Worm (Caenorhabditis elegans) whole organism, late embryonic: Measurements from ENCODE around the gene F41G4.8.
A peak's percentile ranks its signal among the peaks of the same experiment; 100 is the strongest.

Experiments used
- C08G9.2 ChIP-seq: sonication (generic microtip); optimal IDR thresholded peaks from 2 replicates; lab custom pipeline; 2016; ENCODE audit warnings: mild to moderate bottlenecking, missing genetic modification characterization, moderate library complexity, missing compliant biosample characterization
- C38D4.7 ChIP-seq: fragments of 200-800 bp; sonication (Bioruptor generic); optimal IDR thresholded peaks from 2 replicates; lab custom pipeline; 2018; ENCODE audit warnings: mild to moderate bottlenecking, missing genetic modification characterization, moderate library complexity, missing compliant biosample characterization
- F13H6.1 ChIP-seq: sonication (generic microtip); optimal IDR thresholded peaks from 2 replicates; lab custom pipeline; 2016; ENCODE audit warnings: missing genetic modification characterization, missing compliant biosample characterization
- K09A11.1 ChIP-seq: sonication (generic microtip); optimal IDR thresholded peaks from 2 replicates; lab custom pipeline; 2017; ENCODE audit warnings: antibody characterized with exemption, mild to moderate bottlenecking, missing genetic modification characterization, missing compliant biosample characterization; ENCODE audit not compliant: insufficient read depth
- ahr-1 ChIP-seq: sonication (generic microtip); optimal IDR thresholded peaks from 2 replicates; lab custom pipeline; 2016; ENCODE audit warnings: missing genetic modification characterization, missing compliant biosample characterization
- ceh-18 ChIP-seq: sonication (generic microtip); optimal IDR thresholded peaks from 2 replicates; lab custom pipeline; 2016; ENCODE audit warnings: missing genetic modification characterization, missing compliant biosample characterization
- ceh-24 ChIP-seq: sonication (generic microtip); optimal IDR thresholded peaks from 2 replicates; lab custom pipeline; 2016; ENCODE audit warnings: mild to moderate bottlenecking, missing genetic modification characterization, missing compliant biosample characterization
- ceh-30 ChIP-seq: fragments of 150-350 bp; optimal IDR thresholded peaks from 2 replicates; lab custom pipeline; 2014; ENCODE audit warnings: missing biosample characterization, missing genetic modification characterization
- ceh-31 ChIP-seq: sonication (generic microtip); optimal IDR thresholded peaks from 2 replicates; lab custom pipeline; 2016; ENCODE audit warnings: missing genetic modification characterization, missing compliant biosample characterization
- ceh-45 ChIP-seq: fragments of 200-800 bp; sonication (Bioruptor generic); IDR thresholded peaks from 2 replicates; pipeline ENCODE4 v1.3.6; 2022; ENCODE audit warnings: missing genetic modification reagents, missing genetic modification characterization, missing compliant biosample characterization
- ceh-48 ChIP-seq: sonication (generic microtip); optimal IDR thresholded peaks from 2 replicates; lab custom pipeline; 2016; ENCODE audit warnings: missing genetic modification characterization, inconsistent platforms, missing compliant biosample characterization
- ceh-9 ChIP-seq: sonication (generic microtip); optimal IDR thresholded peaks from 2 replicates; lab custom pipeline; 2016; ENCODE audit warnings: mild to moderate bottlenecking, missing genetic modification characterization, inconsistent platforms, missing compliant biosample characterization
- che-1 ChIP-seq: sonication (generic microtip); optimal IDR thresholded peaks from 2 replicates; lab custom pipeline; 2016; ENCODE audit warnings: mild to moderate bottlenecking, missing genetic modification characterization, missing compliant biosample characterization
- dmd-4 ChIP-seq: sonication (generic microtip); optimal IDR thresholded peaks from 2 replicates; lab custom pipeline; 2016; ENCODE audit warnings: borderline replicate concordance, missing genetic modification characterization, missing compliant biosample characterization
- elt-2 ChIP-seq: sonication (generic microtip); optimal IDR thresholded peaks from 2 replicates; lab custom pipeline; 2016; ENCODE audit warnings: missing genetic modification reagents, missing genetic modification characterization, missing compliant biosample characterization
- elt-4 ChIP-seq: sonication (generic microtip); optimal IDR thresholded peaks from 2 replicates; lab custom pipeline; 2016; ENCODE audit warnings: missing genetic modification characterization, missing compliant biosample characterization
- ets-4 ChIP-seq: sonication (generic microtip); optimal IDR thresholded peaks from 2 replicates; lab custom pipeline; 2016; ENCODE audit warnings: missing genetic modification characterization, missing compliant biosample characterization
- eyg-1 ChIP-seq: sonication (generic microtip); optimal IDR thresholded peaks from 2 replicates; lab custom pipeline; 2016; ENCODE audit warnings: missing genotype, missing genetic modification characterization, missing compliant biosample characterization
- fax-1 ChIP-seq: sonication (generic microtip); optimal IDR thresholded peaks from 2 replicates; lab custom pipeline; 2016; ENCODE audit warnings: missing genotype, missing genetic modification characterization, missing compliant biosample characterization
- fkh-10 ChIP-seq: fragments of 150-350 bp; optimal IDR thresholded peaks from 2 replicates; lab custom pipeline; 2014; ENCODE audit warnings: missing biosample characterization, missing genetic modification reagents, missing genetic modification characterization
- fkh-6 ChIP-seq: sonication (generic microtip); optimal IDR thresholded peaks from 2 replicates; lab custom pipeline; 2016; ENCODE audit warnings: missing genetic modification characterization, missing compliant biosample characterization
- hlh-15 ChIP-seq: sonication (generic microtip); optimal IDR thresholded peaks from 2 replicates; lab custom pipeline; 2016; ENCODE audit warnings: missing genetic modification characterization, missing compliant biosample characterization
- hlh-6 ChIP-seq: sonication (generic microtip); optimal IDR thresholded peaks from 2 replicates; lab custom pipeline; 2016; ENCODE audit warnings: missing genotype, missing genetic modification characterization, missing compliant biosample characterization
- hlh-8 ChIP-seq: sonication (generic microtip); optimal IDR thresholded peaks from 2 replicates; lab custom pipeline; 2016; ENCODE audit warnings: missing genotype, missing genetic modification characterization, missing compliant biosample characterization
- lim-6 ChIP-seq: sonication (generic microtip); optimal IDR thresholded peaks from 2 replicates; lab custom pipeline; 2016; ENCODE audit warnings: missing genetic modification characterization, missing compliant biosample characterization
- madf-2 ChIP-seq: sonication (generic microtip); optimal IDR thresholded peaks from 2 replicates; lab custom pipeline; 2017; ENCODE audit warnings: missing genetic modification characterization, missing compliant biosample characterization
- nfya-1 ChIP-seq: sonication (generic microtip); optimal IDR thresholded peaks from 2 replicates; lab custom pipeline; 2017; ENCODE audit warnings: missing genetic modification characterization, mild to moderate bottlenecking, missing compliant biosample characterization, antibody characterized with exemption, moderate library complexity
- nhr-11 ChIP-seq: fragments of 150-350 bp; optimal IDR thresholded peaks from 2 replicates; lab custom pipeline; 2014; ENCODE audit warnings: missing biosample characterization, missing genetic modification characterization
- nhr-232 ChIP-seq: sonication (generic microtip); optimal IDR thresholded peaks from 2 replicates; lab custom pipeline; 2016; ENCODE audit warnings: missing genetic modification characterization, missing compliant biosample characterization
- npax-4 ChIP-seq: sonication (generic microtip); optimal IDR thresholded peaks from 2 replicates; lab custom pipeline; 2016; ENCODE audit warnings: missing genetic modification characterization, missing compliant biosample characterization
- pag-3 ChIP-seq: sonication (generic microtip); optimal IDR thresholded peaks from 2 replicates; lab custom pipeline; 2016; ENCODE audit warnings: missing compliant biosample characterization, missing genetic modification characterization, borderline replicate concordance
- pat-9 ChIP-seq: fragments of 200-800 bp; sonication (Bioruptor generic); optimal IDR thresholded peaks from 2 replicates; lab custom pipeline; 2018; ENCODE audit warnings: mild to moderate bottlenecking, missing genetic modification characterization, moderate library complexity, missing compliant biosample characterization
- pha-2 ChIP-seq: sonication (generic microtip); optimal IDR thresholded peaks from 2 replicates; lab custom pipeline; 2017; ENCODE audit warnings: mild to moderate bottlenecking, missing genetic modification characterization, missing compliant biosample characterization
- pqm-1 ChIP-seq: sonication (generic microtip); optimal IDR thresholded peaks from 2 replicates; lab custom pipeline; 2016; ENCODE audit warnings: missing genetic modification characterization, missing compliant biosample characterization
- ref-2 ChIP-seq: sonication (generic microtip); optimal IDR thresholded peaks from 2 replicates; lab custom pipeline; 2016; ENCODE audit warnings: missing genetic modification characterization, missing compliant biosample characterization
- rnt-1 ChIP-seq: sonication (generic microtip); optimal IDR thresholded peaks from 2 replicates; lab custom pipeline; 2016; ENCODE audit warnings: missing genetic modification characterization, missing compliant biosample characterization
- sdc-2 ChIP-seq: sonication (generic microtip); optimal IDR thresholded peaks from 2 replicates; lab custom pipeline; 2016; ENCODE audit warnings: missing genotype, missing genetic modification characterization, missing compliant biosample characterization
- sox-2 ChIP-seq: fragments of 200-800 bp; sonication (Bioruptor generic); IDR thresholded peaks from 2 replicates; pipeline ENCODE4 v1.3.6; 2022; ENCODE audit warnings: missing genetic modification reagents, missing genetic modification characterization, missing compliant biosample characterization
- syd-9 ChIP-seq: sonication (generic microtip); optimal IDR thresholded peaks from 2 replicates; lab custom pipeline; 2016; ENCODE audit warnings: mild to moderate bottlenecking, missing genetic modification characterization, moderate library complexity, missing compliant biosample characterization
- tbx-2 ChIP-seq: sonication (generic microtip); optimal IDR thresholded peaks from 2 replicates; lab custom pipeline; 2016; ENCODE audit warnings: missing genetic modification characterization, missing compliant biosample characterization
- unc-3 ChIP-seq, 2 experiments: fragments of 200-800 bp in 1 of 2; sonication (Bioruptor generic) in 1 of 2; sonication (generic microtip) in 1 of 2; conservative IDR thresholded peaks in 1 of 2; optimal IDR thresholded peaks in 1 of 2; 2 replicates each; pipeline versions ENCODE4 v1.3.6 to Lab custom; 2016 to 2022; ENCODE audit warnings: missing compliant biosample characterization in 2 of 2, missing genetic modification characterization in 2 of 2, missing genetic modification reagents in 1 of 2
- unc-42 ChIP-seq: sonication (generic microtip); optimal IDR thresholded peaks from 2 replicates; lab custom pipeline; 2016; ENCODE audit warnings: missing genotype, missing genetic modification characterization, missing compliant biosample characterization
- unc-55 ChIP-seq: sonication (generic microtip); optimal IDR thresholded peaks from 2 replicates; lab custom pipeline; 2017; ENCODE audit warnings: missing biosample characterization, missing genetic modification reagents, missing genetic modification characterization
- unc-86 ChIP-seq: sonication (generic microtip); optimal IDR thresholded peaks from 2 replicates; lab custom pipeline; 2016; ENCODE audit warnings: missing genetic modification characterization, missing compliant biosample characterization
- ztf-16 ChIP-seq: sonication (generic microtip); optimal IDR thresholded peaks from 2 replicates; lab custom pipeline; 2017; ENCODE audit warnings: missing genetic modification characterization, missing compliant biosample characterization

Gene F41G4.8

ce11 chrX:16799065-16799663, 45.7 kb downstream of the F41G4.8 start (continued):
- TF ChIP-seq ceh-31 (tag; lab: Kevin White, UChicago) (peak; percentile 63), nhr-11 (tag; lab: Kevin White, UChicago) (no peak), unc-3 (GFP tag; conservative IDR thresholded peaks at IDR 0.05; lab: Robert Waterston, UW) (no peak), unc-3 (tag; optimal IDR thresholded peaks at IDR 0.05; lab: Kevin White, UChicago) (no peak), hlh-6 (tag; lab: Kevin White, UChicago) (no peak), ref-2 (tag; lab: Kevin White, UChicago) (peak; percentile 42), ceh-48 (tag; lab: Kevin White, UChicago) (peak; percentile 1), elt-2 (tag; lab: Kevin White, UChicago) (peak; percentile 20), npax-4 (tag; lab: Kevin White, UChicago) (no peak), elt-4 (no peak), rnt-1 (no peak), lim-6 (tag; lab: Kevin White, UChicago) (no peak), tbx-2 (tag; lab: Kevin White, UChicago) (peak; percentile 49), ceh-24 (tag; lab: Kevin White, UChicago) (no peak), unc-86 (no peak), C38D4.7 (no peak), fkh-6 (tag; lab: Kevin White, UChicago) (no peak), ceh-9 (tag; lab: Kevin White, UChicago) (no peak), hlh-15 (tag; lab: Kevin White, UChicago) (no peak), ceh-18 (tag; lab: Kevin White, UChicago) (peak; percentile 39), eyg-1 (no peak), hlh-8 (tag; lab: Kevin White, UChicago) (no peak), fax-1 (no peak)

ce11 chrX:16798621-16799020, 46.2 kb downstream of the F41G4.8 start:
- TF ChIP-seq unc-42 (no peak), syd-9 (tag; lab: Kevin White, UChicago) (no peak), C08G9.2 (tag; lab: Kevin White, UChicago) (no peak), C38D4.7 (no peak), ets-4 (tag; lab: Kevin White, UChicago) (no peak), nhr-232 (no peak), hlh-15 (tag; lab: Kevin White, UChicago) (no peak), ceh-45 (GFP tag; lab: Robert Waterston, UW) (no peak), ceh-18 (tag; lab: Kevin White, UChicago) (no peak)
- TF ChIP-seq, all 69 proteins: peak for 0

DNA sequence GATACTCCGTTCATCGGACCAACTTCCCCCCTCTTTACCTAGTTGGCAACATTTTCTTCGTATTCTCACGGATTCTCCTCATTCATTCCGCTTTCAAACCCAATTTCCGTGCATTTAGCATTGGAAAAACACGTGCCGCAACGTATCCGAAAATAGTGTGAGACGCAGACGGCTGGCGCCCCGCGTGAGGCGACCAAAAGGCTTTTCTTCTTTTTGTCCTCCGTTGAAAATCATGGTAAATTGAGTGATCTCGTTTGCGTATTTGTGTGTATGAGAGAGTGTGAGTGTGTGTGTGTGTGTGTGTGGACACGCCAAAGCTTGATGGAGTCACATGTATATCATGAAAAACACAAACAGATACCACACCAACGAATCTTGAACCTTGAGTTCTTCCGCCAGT, 48.0 kb downstream of the F41G4.8 start:
- TF ChIP-seq pha-2 (tag; lab: Kevin White, UChicago) (no peak), tbx-2 (tag; lab: Kevin White, UChicago) (peak; percentile 68), sdc-2 (peak; percentile 66), unc-42 (peak; percentile 83), F13H6.1 (tag; lab: Kevin White, UChicago) (peak; percentile 53), ceh-45 (GFP tag; lab: Robert Waterston, UW) (no peak), ceh-30 (tag; lab: Kevin White, UChicago) (peak; percentile 14), ceh-9 (tag; lab: Kevin White, UChicago) (no peak), unc-55 (GFP tag; lab: Kevin White, UChicago) (no peak), pag-3 (tag; lab: Kevin White, UChicago) (no peak), ref-2 (tag; lab: Kevin White, UChicago) (peak; percentile 41), ceh-48 (tag; lab: Kevin White, UChicago) (no peak), ztf-16 (tag; lab: Kevin White, UChicago) (peak; percentile 4), dmd-4 (tag; lab: Kevin White, UChicago) (no peak), pat-9 (tag; lab: Kevin White, UChicago) (peak; percentile 6), hlh-15 (tag; lab: Kevin White, UChicago) (no peak), rnt-1 (peak; percentile 64), che-1 (tag; lab: Kevin White, UChicago) (peak; percentile 37), nhr-232 (no peak), ets-4 (tag; lab: Kevin White, UChicago) (peak; percentile 5), sox-2 (GFP tag; lab: Robert Waterston, UW) (no peak), elt-2 (tag; lab: Kevin White, UChicago) (no peak), ceh-24 (tag; lab: Kevin White, UChicago) (no peak), ahr-1 (tag; lab: Kevin White, UChicago) (no peak), fkh-10 (GFP tag; lab: Kevin White, UChicago) (peak; percentile 60), ceh-18 (tag; lab: Kevin White, UChicago) (peak; percentile 92), hlh-6 (tag; lab: Kevin White, UChicago) (peak; percentile 39), K09A11.1 (tag; lab: Kevin White, UChicago) (no peak), nfya-1 (peak; percentile 45), ceh-31 (tag; lab: Kevin White, UChicago) (peak; percentile 83), madf-2 (peak; percentile 17), pqm-1 (tag; lab: Kevin White, UChicago) (peak; percentile 19), C08G9.2 (tag; lab: Kevin White, UChicago) (no peak), npax-4 (tag; lab: Kevin White, UChicago) (no peak)
